Fruit fly (Drosophila melanogaster) whole organism, embryonic: ENCODE measurements around the gene GNBP3.

Experiments
- Bgb ChIP-seq: fragments of 200-800 bp; sonication (Bioruptor generic); IDR thresholded peaks from 2 replicates; pipeline ENCODE4 v1.3.6; 2022; ENCODE audit warnings: missing biosample characterization, missing genetic modification characterization; ENCODE audit not compliant: partially characterized antibody
- Blimp-1 ChIP-seq: fragments of 200-800 bp; sonication (Bioruptor generic); optimal IDR thresholded peaks from 3 replicates; lab custom pipeline; 2018; ENCODE audit warnings: missing biosample characterization, missing genetic modification characterization, mild to moderate bottlenecking, moderate library complexity, missing genetic modification reagents
- CG11723 ChIP-seq: fragments of 200-800 bp; sonication (Bioruptor generic); optimal IDR thresholded peaks from 2 replicates; lab custom pipeline; 2017; ENCODE audit warnings: missing biosample characterization, mild to moderate bottlenecking, missing genetic modification characterization
- CG13894 ChIP-seq: fragments of 200-800 bp; sonication (Bioruptor generic); optimal IDR thresholded peaks from 3 replicates; lab custom pipeline; 2018; ENCODE audit warnings: missing biosample characterization, mild to moderate bottlenecking, missing genetic modification characterization, moderate library complexity
- CG14860 ChIP-seq: fragments of 200-800 bp; sonication (Bioruptor generic); IDR thresholded peaks from 3 replicates; pipeline ENCODE4 v1.3.6; 2022; ENCODE audit warnings: missing biosample characterization, missing genetic modification characterization; ENCODE audit not compliant: partially characterized antibody
- CG15514 ChIP-seq: fragments of 200-800 bp; sonication (Bioruptor generic); optimal IDR thresholded peaks from 3 replicates; lab custom pipeline; 2017; ENCODE audit warnings: missing biosample characterization, missing genetic modification characterization, mild to moderate bottlenecking, moderate library complexity, missing genetic modification reagents
- CG1602 ChIP-seq: fragments of 200-800 bp; sonication (Bioruptor generic); optimal IDR thresholded peaks from 3 replicates; lab custom pipeline; 2016; ENCODE audit warnings: missing biosample characterization, missing genetic modification characterization
- CG16779 ChIP-seq: fragments of 200-800 bp; sonication (Bioruptor generic); IDR thresholded peaks from 2 replicates; pipeline ENCODE4 v1.3.6; 2022; ENCODE audit warnings: missing biosample characterization, missing genetic modification characterization
- CG16815 ChIP-seq: fragments of 200-800 bp; sonication (Bioruptor generic); optimal IDR thresholded peaks from 3 replicates; lab custom pipeline; 2017; ENCODE audit warnings: missing biosample characterization, mild to moderate bottlenecking, missing genetic modification characterization
- CG17385 ChIP-seq: fragments of 200-800 bp; sonication (Bioruptor generic); optimal IDR thresholded peaks from 3 replicates; lab custom pipeline; 2018; ENCODE audit warnings: missing biosample characterization, mild to moderate bottlenecking, missing genetic modification characterization
- CG18619 ChIP-seq: fragments of 200-800 bp; sonication (Bioruptor generic); optimal IDR thresholded peaks from 3 replicates; lab custom pipeline; 2017; ENCODE audit warnings: missing biosample characterization, mild to moderate bottlenecking, missing genetic modification characterization
- CG18764 ChIP-seq: fragments of 200-800 bp; sonication (Bioruptor generic); optimal IDR thresholded peaks from 3 replicates; lab custom pipeline; 2016; ENCODE audit warnings: missing biosample characterization, missing genetic modification characterization
- CG2129 ChIP-seq: fragments of 200-800 bp; sonication (Bioruptor generic); IDR thresholded peaks from 2 replicates; pipeline ENCODE4 v1.3.6; 2022; ENCODE audit warnings: missing biosample characterization, missing genetic modification characterization; ENCODE audit not compliant: partially characterized antibody
- CG31365 ChIP-seq: fragments of 200-800 bp; sonication (Bioruptor generic); optimal IDR thresholded peaks from 2 replicates; lab custom pipeline; 2018; ENCODE audit warnings: missing biosample characterization, mild to moderate bottlenecking, missing genetic modification characterization
- CG31388 ChIP-seq: fragments of 200-800 bp; sonication (Bioruptor generic); optimal IDR thresholded peaks from 2 replicates; lab custom pipeline; 2016; ENCODE audit warnings: missing biosample characterization, missing genetic modification characterization
- CG3281 ChIP-seq: fragments of 200-800 bp; sonication (Bioruptor generic); optimal IDR thresholded peaks from 3 replicates; lab custom pipeline; 2017; ENCODE audit warnings: missing biosample characterization, mild to moderate bottlenecking, missing genetic modification characterization
- CG3838 ChIP-seq: fragments of 200-800 bp; sonication (Bioruptor generic); optimal IDR thresholded peaks from 3 replicates; lab custom pipeline; 2016; ENCODE audit warnings: missing biosample characterization, missing genetic modification characterization
- CG4404 ChIP-seq: fragments of 200-800 bp; sonication (Bioruptor generic); IDR thresholded peaks from 2 replicates; pipeline ENCODE4 v1.3.6; 2022; ENCODE audit warnings: missing biosample characterization, missing genetic modification characterization
- CG4617 ChIP-seq: fragments of 200-800 bp; sonication (Bioruptor generic); optimal IDR thresholded peaks from 3 replicates; lab custom pipeline; 2016; ENCODE audit warnings: missing biosample characterization, missing genetic modification characterization, borderline replicate concordance
- CG4707 ChIP-seq: fragments of 200-800 bp; sonication (Bioruptor generic); optimal IDR thresholded peaks from 2 replicates; lab custom pipeline; 2018; ENCODE audit warnings: missing biosample characterization, mild to moderate bottlenecking, missing genetic modification characterization, moderate library complexity
- CG6813 ChIP-seq: fragments of 200-800 bp; sonication (Bioruptor generic); optimal IDR thresholded peaks from 2 replicates; lab custom pipeline; 2017; ENCODE audit warnings: missing biosample characterization, missing genetic modification characterization, mild to moderate bottlenecking, moderate library complexity, missing genetic modification reagents
- CG9437 ChIP-seq: fragments of 200-800 bp; sonication (Bioruptor generic); optimal IDR thresholded peaks from 2 replicates; lab custom pipeline; 2018; ENCODE audit warnings: missing biosample characterization, mild to moderate bottlenecking, missing genetic modification characterization
- CrebB ChIP-seq: fragments of 200-800 bp; sonication (Bioruptor generic); optimal IDR thresholded peaks from 3 replicates; lab custom pipeline; 2018; ENCODE audit warnings: missing biosample characterization, mild to moderate bottlenecking, missing genetic modification characterization
- Dbx ChIP-seq: fragments of 200-800 bp; sonication (Bioruptor generic); IDR thresholded peaks from 3 replicates; pipeline ENCODE4 v1.3.6; 2022; ENCODE audit warnings: missing biosample characterization, missing genetic modification characterization
- Gug ChIP-seq: fragments of 200-800 bp; sonication (Bioruptor generic); IDR thresholded peaks from 4 replicates; pipeline ENCODE4 v1.3.6; 2022; ENCODE audit warnings: missing biosample characterization, missing genetic modification characterization
- Hr39 ChIP-seq: fragments of >200 bp; optimal IDR thresholded peaks from 2 replicates; lab custom pipeline; 2017
- Hr51 ChIP-seq, 2 experiments: fragments of 200-800 bp; sonication (Bioruptor generic); optimal IDR thresholded peaks; 2 replicates in 1 of 2; 3 replicates in 1 of 2; lab custom pipeline; 2016 to 2018; ENCODE audit warnings: missing biosample characterization in 2 of 2, missing genetic modification characterization in 2 of 2, mild to moderate bottlenecking in 1 of 2, moderate library complexity in 1 of 2
- Mad ChIP-seq: fragments of 200-800 bp; sonication (Bioruptor generic); optimal IDR thresholded peaks from 2 replicates; lab custom pipeline; 2016; ENCODE audit warnings: missing biosample characterization, missing genetic modification characterization
- PHDP ChIP-seq: fragments of 200-800 bp; sonication (Bioruptor generic); optimal IDR thresholded peaks from 3 replicates; lab custom pipeline; 2018; ENCODE audit warnings: missing biosample characterization, mild to moderate bottlenecking, missing genetic modification characterization, moderate library complexity
- Poxn ChIP-seq: fragments of 200-800 bp; sonication (Bioruptor generic); IDR thresholded peaks from 2 replicates; pipeline ENCODE4 v1.3.6; 2022; ENCODE audit warnings: missing biosample characterization, missing genetic modification characterization
- Ptx1 ChIP-seq: fragments of 200-800 bp; sonication (Bioruptor generic); IDR thresholded peaks from 2 replicates; pipeline ENCODE4 v1.3.6; 2022; ENCODE audit warnings: missing biosample characterization, missing genetic modification characterization
- Rfx ChIP-seq: fragments of 200-800 bp; sonication (Bioruptor generic); IDR thresholded peaks from 2 replicates; pipeline ENCODE4 v1.3.6; 2022; ENCODE audit warnings: missing biosample characterization, missing genetic modification characterization
- Scr ChIP-seq: fragments of 200-800 bp; sonication (Bioruptor generic); IDR thresholded peaks from 2 replicates; pipeline ENCODE4 v1.3.6; 2022; ENCODE audit warnings: missing biosample characterization, missing genetic modification characterization; ENCODE audit not compliant: partially characterized antibody
- al ChIP-seq: fragments of 200-800 bp; sonication (Bioruptor generic); IDR thresholded peaks from 2 replicates; pipeline ENCODE4 v1.3.6; 2022; ENCODE audit warnings: missing biosample characterization, missing genetic modification characterization
- ase ChIP-seq: fragments of 200-800 bp; sonication (Bioruptor generic); IDR thresholded peaks from 3 replicates; pipeline ENCODE4 v1.3.6; 2022; ENCODE audit warnings: missing biosample characterization, missing genetic modification characterization
- chinmo ChIP-seq: fragments of 200-800 bp; sonication (Bioruptor generic); IDR thresholded peaks from 4 replicates; pipeline ENCODE4 v1.3.6; 2022; ENCODE audit warnings: missing biosample characterization, missing genetic modification characterization; ENCODE audit not compliant: partially characterized antibody
- chm ChIP-seq: fragments of 200-800 bp; sonication (Bioruptor generic); IDR thresholded peaks from 2 replicates; pipeline ENCODE4 v1.3.6; 2022; ENCODE audit warnings: missing biosample characterization, missing genetic modification characterization
- dpn ChIP-seq, 2 experiments: fragments of 200-800 bp; sonication (Bioruptor generic); optimal IDR thresholded peaks; 3 replicates each; lab custom pipeline; 2016; ENCODE audit warnings: missing biosample characterization in 2 of 2, missing genetic modification characterization in 2 of 2
- jigr1 ChIP-seq: fragments of 200-800 bp; sonication (Bioruptor generic); IDR thresholded peaks from 3 replicates; pipeline ENCODE4 v1.3.6; 2022; ENCODE audit warnings: missing biosample characterization, missing genetic modification characterization
- kni ChIP-seq: fragments of 200-800 bp; sonication (Bioruptor generic); optimal IDR thresholded peaks from 3 replicates; lab custom pipeline; 2017; ENCODE audit warnings: mild to moderate bottlenecking, missing biosample characterization, missing genetic modification reagents, missing genetic modification characterization
- luna ChIP-seq: fragments of 200-800 bp; sonication (Bioruptor generic); optimal IDR thresholded peaks from 2 replicates; lab custom pipeline; 2016; ENCODE audit warnings: missing biosample characterization, missing genetic modification characterization
- nerfin-2 ChIP-seq: fragments of 200-800 bp; sonication (Bioruptor generic); IDR thresholded peaks from 2 replicates; pipeline ENCODE4 v1.3.6; 2022; ENCODE audit warnings: missing biosample characterization, missing genetic modification characterization; ENCODE audit not compliant: partially characterized antibody
- pnt ChIP-seq: fragments of 200-800 bp; sonication (Bioruptor generic); optimal IDR thresholded peaks from 3 replicates; lab custom pipeline; 2016; ENCODE audit warnings: missing biosample characterization, missing genetic modification characterization
- pzg ChIP-seq: fragments of 200-800 bp; sonication (Bioruptor generic); optimal IDR thresholded peaks from 3 replicates; lab custom pipeline; 2018; ENCODE audit warnings: missing biosample characterization, mild to moderate bottlenecking, missing genetic modification characterization, moderate library complexity
- sd ChIP-seq: fragments of 200-800 bp; sonication (Bioruptor generic); optimal IDR thresholded peaks from 3 replicates; lab custom pipeline; 2018; ENCODE audit warnings: missing biosample characterization, mild to moderate bottlenecking, missing genetic modification characterization, moderate library complexity
- sima ChIP-seq: fragments of 200-800 bp; sonication (Bioruptor generic); optimal IDR thresholded peaks from 2 replicates; lab custom pipeline; 2016; ENCODE audit warnings: missing biosample characterization, missing genetic modification characterization
- tap ChIP-seq: fragments of 200-800 bp; optimal IDR thresholded peaks from 3 replicates; lab custom pipeline; 2019; ENCODE audit warnings: missing biosample characterization, mild to moderate bottlenecking, missing genetic modification characterization, moderate library complexity
- vvl ChIP-seq: fragments of 200-800 bp; sonication (Bioruptor generic); IDR thresholded peaks from 2 replicates; pipeline ENCODE4 v1.3.6; 2022; ENCODE audit warnings: missing biosample characterization, missing genetic modification characterization
- wor ChIP-seq: fragments of 200-800 bp; sonication (Bioruptor generic); IDR thresholded peaks from 2 replicates; pipeline ENCODE4 v1.3.6; 2022; ENCODE audit warnings: missing biosample characterization, missing genetic modification characterization
- zen ChIP-seq: fragments of 200-800 bp; sonication (Bioruptor generic); optimal IDR thresholded peaks from 3 replicates; lab custom pipeline; 2018; ENCODE audit warnings: missing biosample characterization, mild to moderate bottlenecking, missing genetic modification characterization, moderate library complexity
- zf30C ChIP-seq: fragments of 200-800 bp; sonication (Bioruptor generic); optimal IDR thresholded peaks from 3 replicates; lab custom pipeline; 2018; ENCODE audit warnings: missing biosample characterization, mild to moderate bottlenecking, missing genetic modification characterization

GNBP3 gene

DNA sequence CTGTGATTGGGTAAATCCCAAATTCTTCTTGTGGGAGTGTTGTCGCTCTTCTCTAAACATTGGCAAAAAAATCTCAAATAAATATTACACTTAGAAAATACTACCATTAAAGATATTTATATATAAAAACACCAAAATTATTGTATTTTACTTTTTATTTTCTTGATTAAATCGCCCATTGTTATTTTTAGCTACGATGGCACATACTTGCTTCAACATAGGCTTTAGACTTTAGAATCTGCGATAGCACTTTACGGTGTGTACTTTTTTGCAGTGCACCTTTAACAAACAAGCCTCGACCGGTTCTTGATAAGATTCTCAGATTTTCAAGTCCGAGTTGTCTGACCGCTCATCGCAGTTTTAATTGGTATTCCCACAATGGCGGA is at the start of gene GNBP3 (continued):
- TF ChIP-seq CG18764 (GFP tag; lab: Kevin White, UChicago) (peak; percentile 11), CG9437 (no peak), CG4617 (GFP tag; lab: Kevin White, UChicago) (no peak), Ptx1 (GFP tag; lab: Robert Waterston, UW) (peak; percentile 48), Poxn (GFP tag; lab: Robert Waterston, UW) (no peak), CG4707 (GFP tag; lab: Kevin White, UChicago) (no peak), Dbx (peak; percentile 84), chinmo (GFP tag; lab: Robert Waterston, UW) (no peak), CG14860 (no peak), chm (no peak), CG3281 (GFP tag; lab: Kevin White, UChicago) (peak; percentile 88), pzg (GFP tag; lab: Kevin White, UChicago) (no peak), CG31365 (tag; lab: Kevin White, UChicago) (peak; percentile 19), CG16815 (GFP tag; lab: Kevin White, UChicago) (peak; percentile 49), CG2129 (no peak), CG18619 (GFP tag; lab: Kevin White, UChicago) (peak; percentile 43), CG1602 (peak; percentile 23), Mad (GFP tag; lab: Kevin White, UChicago) (no peak), CG15514 (GFP tag; lab: Kevin White, UChicago) (peak; percentile 68), sd (tag; lab: Kevin White, UChicago) (no peak), Hr51 (GFP tag; optimal IDR thresholded peaks at IDR 0.05; lab: Kevin White, UChicago) (peak in 1 of 2 experiments; percentile 31), zen (tag; lab: Kevin White, UChicago) (peak; percentile 3), CG11723 (GFP tag; lab: Kevin White, UChicago) (no peak), CG4404 (GFP tag; lab: Robert Waterston, UW) (no peak), nerfin-2 (GFP tag; lab: Robert Waterston, UW) (no peak), wor (GFP tag; lab: Robert Waterston, UW) (no peak), dpn (GFP tag; optimal IDR thresholded peaks at IDR 0.05; lab: Kevin White, UChicago) (peak; percentile 31 to 38), Gug (GFP tag; lab: Robert Waterston, UW) (no peak; the same call in 3 of the 4 replicates), CG13894 (tag; lab: Kevin White, UChicago) (no peak), tap (tag; lab: Kevin White, UChicago) (peak; percentile 67), kni (peak; percentile 28), Hr39 (no peak), ase (GFP tag; lab: Robert Waterston, UW) (no peak), CG16779 (GFP tag; lab: Robert Waterston, UW) (no peak), sima (GFP tag; lab: Kevin White, UChicago) (no peak), Blimp-1 (GFP tag; lab: Kevin White, UChicago) (peak; percentile 75), vvl (GFP tag; lab: Robert Waterston, UW) (peak; percentile 70), CG31388 (GFP tag; lab: Kevin White, UChicago) (no peak), Rfx (peak; percentile 83), CrebB (peak; percentile 30), pnt (GFP tag; lab: Kevin White, UChicago) (no peak), luna (GFP tag; lab: Kevin White, UChicago) (no peak), al (GFP tag; lab: Robert Waterston, UW) (peak; percentile 39), jigr1 (GFP tag; lab: Robert Waterston, UW) (no peak), CG6813 (GFP tag; lab: Kevin White, UChicago) (peak; percentile 79), zf30C (GFP tag; lab: Kevin White, UChicago) (peak; percentile 88), Scr (GFP tag; lab: Robert Waterston, UW) (no peak), Bgb (GFP tag; lab: Robert Waterston, UW) (no peak), CG17385 (GFP tag; lab: Kevin White, UChicago) (peak; percentile 16), PHDP (tag; lab: Kevin White, UChicago) (peak; percentile 60), CG3838 (GFP tag; lab: Kevin White, UChicago) (no peak)
